Worm (Caenorhabditis elegans): ENCODE measurements around the gene C17H12.12.
A peak's percentile ranks its signal among the peaks of the same experiment; 100 is the strongest.

The C17H12.12 gene

DNA sequence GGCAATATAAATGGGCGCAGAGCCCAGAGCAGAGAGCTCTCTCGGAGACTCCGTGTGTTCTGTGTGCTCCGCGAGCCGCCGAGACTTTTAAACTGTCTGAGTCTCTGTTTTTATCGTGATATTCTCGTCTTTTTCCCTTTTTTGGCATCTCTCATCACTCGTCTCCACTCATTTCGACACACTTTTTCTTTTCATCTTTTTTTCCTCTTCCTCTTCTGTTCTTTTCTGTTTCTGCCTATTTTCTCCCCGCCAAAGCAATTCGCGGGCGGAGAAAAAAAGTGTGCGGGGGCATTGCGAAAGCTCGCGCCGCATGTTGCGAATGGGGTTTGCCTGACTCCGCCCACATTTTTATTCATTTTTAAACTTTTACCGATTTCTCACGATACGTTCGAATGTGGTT, 39.4 kb upstream of the C17H12.12 start (continued):
- TF ChIP-seq ceh-9 (tag; optimal IDR thresholded peaks at IDR 0.05) (no peak), nhr-232 (tag; optimal IDR thresholded peaks at IDR 0.05) (peak; percentile 67), madf-2 (tag; optimal IDR thresholded peaks at IDR 0.05) (peak; percentile 78), C08G9.2 (tag; optimal IDR thresholded peaks at IDR 0.05) (peak; percentile 62), tbx-7 (tag; optimal IDR thresholded peaks at IDR 0.05) (peak; percentile 44), gmeb-2 (tag; optimal IDR thresholded peaks at IDR 0.05) (peak; percentile 69), hlh-13 (GFP tag; optimal IDR thresholded peaks at IDR 0.05) (no peak), F13H6.1 (tag; optimal IDR thresholded peaks at IDR 0.05) (peak; percentile 86), syd-9 (tag; optimal IDR thresholded peaks at IDR 0.05) (peak; percentile 73), fax-1 (tag; optimal IDR thresholded peaks at IDR 0.05) (peak; percentile 71), hlh-8 (tag; optimal IDR thresholded peaks at IDR 0.05) (peak; percentile 82), ztf-16 (tag; optimal IDR thresholded peaks at IDR 0.05) (peak; percentile 60), npax-4 (tag; optimal IDR thresholded peaks at IDR 0.05) (peak; percentile 54), ceh-34 (tag; optimal IDR thresholded peaks at IDR 0.05) (peak; percentile 86), pax-1 (tag; optimal IDR thresholded peaks at IDR 0.05) (peak; percentile 50), ttx-3 (tag; optimal IDR thresholded peaks at IDR 0.05) (peak; percentile 73), ceh-14 (tag; optimal IDR thresholded peaks at IDR 0.05) (peak; percentile 92), sdc-2 (tag; optimal IDR thresholded peaks at IDR 0.05) (peak; percentile 73), lim-6 (tag; optimal IDR thresholded peaks at IDR 0.05) (peak; percentile 84), hlh-6 (tag; optimal IDR thresholded peaks at IDR 0.05) (peak; percentile 90), ets-4 (tag; optimal IDR thresholded peaks at IDR 0.05) (peak; percentile 54), sox-4 (tag; optimal IDR thresholded peaks at IDR 0.05) (peak; percentile 85)

DNA sequence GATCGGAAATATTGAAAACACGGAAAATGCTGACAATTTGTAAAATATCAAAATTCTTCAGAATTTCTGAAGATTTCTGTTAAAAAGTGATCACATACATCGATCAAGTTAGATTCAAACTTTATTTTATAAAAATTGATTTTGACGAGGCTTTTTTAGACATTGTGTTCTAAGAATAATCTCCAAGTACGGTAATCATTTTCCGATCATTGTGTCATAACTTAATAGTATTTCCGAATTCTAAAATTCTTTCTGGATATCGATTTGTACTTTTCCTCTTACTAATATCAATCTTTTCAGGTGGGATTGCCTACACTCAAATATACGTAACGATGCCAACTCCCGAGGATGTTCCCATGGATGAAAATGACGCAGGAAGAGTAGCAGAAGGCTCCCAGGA, 38.7 kb upstream of the C17H12.12 start, which contains the start of gene usp-4:
TSS of gene usp-4 (plus strand) at position 301 of the 400 bp plus-strand sequence.
- no peak for TF ChIP-seq che-1 (tag; optimal IDR thresholded peaks at IDR 0.05)
- no peak for TF ChIP-seq ceh-30 (tag; optimal IDR thresholded peaks at IDR 0.05)
- no peak for TF ChIP-seq sdc-2 (tag; optimal IDR thresholded peaks at IDR 0.05)
- no peak for TF ChIP-seq ztf-16 (tag; optimal IDR thresholded peaks at IDR 0.05)
- TF ChIP-seq tbx-7 (tag; optimal IDR thresholded peaks at IDR 0.05): no peak

DNA sequence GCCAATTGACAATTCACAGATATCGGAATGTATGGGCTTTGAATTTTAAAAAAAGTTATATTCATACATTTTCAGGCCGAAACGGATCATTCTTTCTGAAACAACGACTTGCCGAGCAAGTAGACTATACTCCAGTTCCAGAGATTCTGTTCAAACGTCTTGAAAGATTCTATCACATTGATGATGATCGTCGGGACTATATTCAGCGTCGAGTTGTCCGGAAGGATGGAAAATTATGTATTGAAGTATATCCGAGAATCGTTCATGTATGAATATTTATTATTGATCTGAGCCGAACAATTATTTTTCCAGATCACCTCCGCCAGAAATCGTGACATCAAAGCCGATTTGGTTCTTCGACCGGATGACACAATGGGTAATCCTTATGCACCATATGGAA, 38.1 kb upstream of the C17H12.12 start:
- TF ChIP-seq ceh-34 (tag; optimal IDR thresholded peaks at IDR 0.05) (no peak), sdc-2 (tag; optimal IDR thresholded peaks at IDR 0.05) (no peak), hlh-30 (tag; optimal IDR thresholded peaks at IDR 0.05; ENCODE audit: insufficient read depth) (no peak), pqm-1 (tag; optimal IDR thresholded peaks at IDR 0.05) (no peak), ceh-48 (tag; optimal IDR thresholded peaks at IDR 0.05) (no peak), unc-86 (tag; optimal IDR thresholded peaks at IDR 0.05) (no peak)

DNA sequence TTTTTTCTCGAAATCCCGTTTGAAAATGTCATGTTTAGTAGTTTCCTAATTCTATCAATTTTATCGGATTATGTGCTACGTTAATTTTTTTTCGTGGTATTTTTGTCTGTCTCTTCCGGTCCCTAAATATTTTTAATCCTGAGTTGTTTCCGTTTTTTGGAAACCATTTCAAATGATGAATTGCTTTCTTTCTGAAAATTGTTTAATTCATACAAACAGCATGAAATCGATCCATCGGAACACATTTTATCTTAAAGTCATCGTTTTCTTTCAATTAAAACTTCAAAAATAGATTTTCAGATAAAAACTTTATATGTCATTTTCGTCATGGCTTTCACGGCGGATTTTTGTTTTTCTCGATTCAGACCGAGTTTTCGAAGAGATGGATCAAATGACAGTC, 33.3 kb upstream of the C17H12.12 start, which contains the start of gene spd-3:
TSS of gene spd-3 (plus strand) at position 301 of the 400 bp plus-strand sequence.
- TF ChIP-seq zip-5 (tag; optimal IDR thresholded peaks at IDR 0.05) (no peak), ceh-45 (GFP tag; IDR thresholded peaks at IDR 0.05) (no peak), dmd-4 (tag; optimal IDR thresholded peaks at IDR 0.05; ENCODE audit: borderline replicate concordance) (no peak), C08G9.2 (tag; optimal IDR thresholded peaks at IDR 0.05) (no peak), ceh-2 (tag; optimal IDR thresholded peaks at IDR 0.05) (no peak)

DNA sequence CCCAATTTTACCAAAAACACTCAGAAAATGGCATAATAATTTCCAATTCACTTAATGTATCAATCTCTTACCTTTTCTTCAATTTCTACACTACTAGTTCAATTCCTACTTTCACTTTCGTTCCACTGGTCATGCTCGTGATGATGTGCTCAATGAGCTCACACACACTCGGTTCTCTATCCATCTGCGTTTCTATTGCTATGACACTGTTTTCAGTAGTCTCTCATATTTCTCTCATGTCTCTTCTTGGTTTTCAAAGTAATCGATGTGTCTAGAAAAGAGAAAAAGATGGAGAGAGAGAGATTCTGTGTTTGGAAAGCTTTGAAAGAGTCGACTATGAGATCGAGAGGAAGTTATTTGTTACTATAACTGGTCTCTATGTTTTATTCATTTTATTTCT, 28.5 kb upstream of the C17H12.12 start:
- peak; percentile 91 for TF ChIP-seq pax-1 (tag; optimal IDR thresholded peaks at IDR 0.05)
- TF ChIP-seq lim-6 (tag; optimal IDR thresholded peaks at IDR 0.05): no peak
- peak; percentile 54 for TF ChIP-seq ceh-31 (tag; optimal IDR thresholded peaks at IDR 0.05)
- TF ChIP-seq ttx-3 (tag; optimal IDR thresholded peaks at IDR 0.05): no peak
- TF ChIP-seq unc-3 (GFP tag; conservative IDR thresholded peaks at IDR 0.05): no peak
- no peak for TF ChIP-seq unc-3 (tag; optimal IDR thresholded peaks at IDR 0.05)
- TF ChIP-seq ceh-34 (tag; optimal IDR thresholded peaks at IDR 0.05): no peak
- peak; percentile 38 for TF ChIP-seq unc-42 (tag; optimal IDR thresholded peaks at IDR 0.05)
- TF ChIP-seq syd-9 (tag; optimal IDR thresholded peaks at IDR 0.05): no peak
- TF ChIP-seq tbx-2 (tag; optimal IDR thresholded peaks at IDR 0.05): peak; percentile 5
- no peak for TF ChIP-seq dmd-4 (tag; optimal IDR thresholded peaks at IDR 0.05; ENCODE audit: borderline replicate concordance)
- peak; percentile 62 for TF ChIP-seq hlh-30 (tag; optimal IDR thresholded peaks at IDR 0.05; ENCODE audit: insufficient read depth)
- no peak for TF ChIP-seq C38D4.7 (GFP tag; optimal IDR thresholded peaks at IDR 0.05)
- no peak for TF ChIP-seq ceh-9 (tag; optimal IDR thresholded peaks at IDR 0.05)
- TF ChIP-seq mec-3 (tag; optimal IDR thresholded peaks at IDR 0.05; ENCODE audit: borderline replicate concordance): no peak
- TF ChIP-seq elt-4 (tag; optimal IDR thresholded peaks at IDR 0.05): no peak
- no peak for TF ChIP-seq sox-4 (tag; optimal IDR thresholded peaks at IDR 0.05)
- TF ChIP-seq ceh-48 (tag; optimal IDR thresholded peaks at IDR 0.05): peak; percentile 53
- TF ChIP-seq nfya-1 (tag; optimal IDR thresholded peaks at IDR 0.05): peak; percentile 61

Data from whole organism, late embryonic.